Fruit fly (Drosophila melanogaster) whole organism, larva: ENCODE results near the gene CG4914.

Experiments
- noc ChIP-seq: fragments of 200-800 bp; sonication (Bioruptor generic); optimal IDR thresholded peaks from 3 replicates; lab custom pipeline; 2019; ENCODE audit warnings: missing biosample characterization, mild to moderate bottlenecking, missing genetic modification characterization, moderate library complexity

Gene CG4914

DNA sequence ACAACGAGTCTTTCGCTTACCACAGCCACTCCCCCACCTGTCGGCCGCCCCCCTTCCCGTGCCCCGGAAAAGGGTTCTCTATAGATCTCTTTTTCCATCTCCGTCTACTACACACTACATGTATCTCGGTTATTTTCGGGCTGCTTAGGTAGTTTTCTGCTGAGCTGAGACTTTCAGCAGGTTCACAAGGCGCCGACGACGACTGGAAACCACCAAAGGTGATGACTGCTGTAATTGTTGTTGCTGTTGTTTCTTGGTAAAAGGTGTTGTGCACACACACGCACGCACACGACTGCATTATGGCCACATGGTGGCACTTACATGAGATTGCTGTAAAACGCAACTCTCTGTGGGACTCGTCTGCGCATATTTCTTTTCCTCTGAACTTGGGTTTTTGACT lies 34.3 kb downstream of the CG4914 start:
- no peak for TF ChIP-seq noc (tag; lab: Kevin White, UChicago)

DNA sequence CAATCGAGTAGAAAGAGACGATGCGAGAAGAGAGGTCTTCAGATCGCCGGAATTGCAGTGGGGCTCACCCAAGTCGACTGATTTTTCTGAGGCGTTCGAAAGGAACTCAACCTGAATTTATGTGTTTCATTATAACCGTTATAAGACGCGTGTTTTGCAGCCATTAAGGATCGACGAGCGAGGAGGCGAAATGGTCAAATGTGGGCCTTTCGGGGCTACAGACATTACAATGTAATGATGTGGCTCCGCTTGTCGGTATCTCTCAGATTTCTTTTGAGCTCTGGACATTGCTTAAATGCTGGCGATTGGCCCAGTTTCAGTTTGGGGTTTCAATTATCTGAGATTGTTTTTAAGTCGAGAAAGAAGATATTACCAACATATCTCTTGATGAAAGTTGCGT lies 35.1 kb downstream of the CG4914 start:
- no peak for TF ChIP-seq noc (tag; lab: Kevin White, UChicago)

DNA sequence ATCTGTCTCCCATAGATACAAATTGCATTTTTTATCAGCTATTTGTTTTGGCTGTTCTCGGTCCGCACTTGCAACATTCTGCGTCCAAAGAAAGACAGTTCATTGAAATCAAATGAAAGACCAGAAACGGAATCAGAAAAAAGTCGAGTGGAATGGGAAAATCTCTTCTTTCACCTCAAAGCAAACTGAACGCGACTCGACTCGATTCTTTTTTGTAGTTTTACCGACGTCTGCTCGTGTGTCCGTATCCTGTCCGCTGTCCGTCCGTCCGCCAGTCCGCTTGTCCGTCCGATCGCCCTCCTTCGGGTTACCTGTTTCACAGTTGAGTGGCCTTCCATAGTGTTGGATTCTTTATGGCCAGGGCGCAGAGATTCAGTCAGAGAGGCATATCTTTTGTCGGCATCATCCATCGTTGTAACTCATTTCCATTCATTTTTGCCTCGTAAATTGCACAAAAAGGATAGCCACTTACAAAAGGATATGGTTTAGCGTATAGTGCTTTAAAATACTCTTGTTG lies 35.9 kb downstream of the CG4914 start:
- TF ChIP-seq noc (tag; lab: Kevin White, UChicago) = no peak

DNA sequence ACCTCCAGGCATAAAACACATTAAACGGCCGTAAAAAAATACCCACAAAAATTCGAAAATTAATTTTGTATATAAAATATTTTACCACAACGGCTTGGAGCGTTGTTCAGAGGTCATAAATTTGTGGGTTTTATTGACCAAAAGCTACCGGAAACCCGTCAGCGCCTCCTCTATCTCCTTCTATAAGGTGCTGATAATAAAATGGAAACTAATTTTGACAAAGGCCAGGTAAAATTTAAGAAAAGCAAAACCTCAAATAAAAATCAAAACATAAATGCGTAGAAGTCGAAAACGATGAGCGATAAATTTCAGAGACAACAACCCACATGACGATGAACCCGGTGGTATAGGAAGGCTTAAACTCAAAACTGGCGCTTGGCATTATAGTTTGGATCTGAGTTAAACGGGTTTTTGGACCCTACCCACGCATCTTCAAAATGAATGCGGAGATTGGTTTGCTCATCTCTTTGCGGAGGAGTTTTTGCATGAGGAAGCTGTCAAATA lies 37.1 kb downstream of the CG4914 start:
- TF ChIP-seq noc (tag; lab: Kevin White, UChicago) = peak; percentile 13

DNA sequence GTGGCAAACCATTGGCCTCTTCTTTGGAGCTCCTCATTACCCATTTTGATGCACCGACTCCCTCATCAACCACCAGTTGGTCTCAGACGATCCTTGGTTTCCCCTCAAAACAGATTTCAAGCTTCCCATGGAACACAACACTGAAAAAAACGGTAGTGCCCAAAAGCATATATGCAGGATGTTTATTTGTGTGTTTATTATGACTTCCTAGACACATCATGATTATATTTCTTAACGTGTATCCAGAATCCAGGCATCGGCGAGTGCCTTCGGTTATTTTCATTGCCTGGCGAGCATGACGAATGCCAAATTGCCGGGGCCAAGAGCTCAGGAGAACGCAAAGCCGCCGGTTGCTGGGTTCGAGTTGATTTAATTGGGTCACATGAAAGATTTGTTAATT lies 38.2 kb downstream of the CG4914 start:
- no peak for TF ChIP-seq noc (tag; lab: Kevin White, UChicago)

DNA sequence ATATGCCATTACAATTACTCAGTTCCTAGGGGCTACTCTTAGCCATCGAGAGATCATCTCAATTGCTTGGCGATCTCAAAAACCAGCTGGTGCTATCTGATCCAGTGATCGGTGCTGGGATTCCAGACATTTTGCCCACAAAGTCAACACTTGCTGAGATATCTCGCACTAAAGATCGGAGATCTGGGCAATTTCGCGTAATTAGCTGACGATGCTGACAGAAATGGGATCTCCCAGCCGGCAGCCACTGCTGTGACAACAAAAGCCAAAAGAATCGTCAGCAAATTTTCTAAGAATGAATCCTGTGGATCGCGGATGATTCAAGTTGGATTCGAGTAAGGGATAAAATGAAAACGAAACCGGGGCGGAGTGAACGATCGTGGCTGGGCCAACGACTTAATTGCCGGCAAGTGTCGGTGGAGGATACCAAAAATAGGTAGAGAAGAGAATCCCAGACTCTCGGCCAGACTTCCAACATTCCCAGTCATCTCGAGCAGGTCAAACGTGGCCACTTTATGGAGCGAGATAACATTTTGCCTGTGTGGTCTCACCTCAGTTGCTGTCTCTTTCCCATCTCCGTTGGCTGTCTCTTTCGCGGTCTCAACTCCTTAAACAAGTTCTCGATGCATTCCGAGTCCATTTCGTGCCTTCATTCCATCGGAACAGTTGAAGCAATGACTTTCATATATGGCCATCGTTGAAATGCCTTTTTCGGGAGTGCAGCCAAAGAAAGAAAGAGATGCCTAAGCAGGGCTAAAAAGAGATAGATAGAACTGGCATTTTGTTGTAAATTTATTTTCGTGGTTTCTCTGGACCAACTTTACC lies 40.0 kb downstream of the CG4914 start:
- no peak for TF ChIP-seq noc (tag; lab: Kevin White, UChicago)

DNA sequence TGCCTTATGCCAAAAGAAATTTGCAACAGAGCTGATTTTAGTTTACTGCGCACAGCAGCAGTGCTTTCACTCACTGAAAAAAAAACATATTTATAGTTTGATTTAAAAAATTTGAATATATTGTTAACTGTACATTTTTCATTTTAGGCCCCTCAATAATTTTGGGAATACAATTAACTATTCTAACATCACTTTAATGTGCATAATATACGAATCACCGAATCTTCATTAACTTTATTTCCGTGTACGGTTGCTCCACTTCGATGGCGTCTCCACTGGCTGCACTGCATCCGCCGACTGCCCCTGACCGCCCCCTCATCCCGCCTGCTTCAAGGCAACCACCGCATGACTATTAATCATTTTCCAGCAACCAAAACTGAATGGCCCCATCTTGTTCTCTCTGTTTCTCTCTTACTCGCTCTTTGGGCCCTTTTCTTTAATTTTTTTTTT lies 41.2 kb downstream of the CG4914 start:
- TF ChIP-seq noc (tag; lab: Kevin White, UChicago) = no peak

DNA sequence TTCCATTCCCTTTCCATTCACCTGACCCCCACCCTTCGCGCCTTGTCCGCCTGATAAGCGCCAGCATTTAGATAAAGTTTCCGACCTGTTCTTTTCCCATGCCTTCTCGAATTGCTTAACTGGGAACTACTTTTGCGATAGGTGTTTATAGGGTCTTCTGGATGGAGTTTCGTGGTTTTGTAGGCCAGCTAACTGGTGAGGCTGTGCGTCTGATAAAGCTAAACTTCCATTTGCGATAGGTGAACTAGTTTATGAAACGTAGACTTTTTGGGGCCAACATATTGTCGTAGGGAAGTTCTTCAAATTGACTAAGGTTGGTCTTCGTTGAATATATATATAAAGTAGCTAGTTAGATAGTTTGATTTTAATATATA lies 42.4 kb downstream of the CG4914 start:
- no peak for TF ChIP-seq noc (tag; lab: Kevin White, UChicago)

DNA sequence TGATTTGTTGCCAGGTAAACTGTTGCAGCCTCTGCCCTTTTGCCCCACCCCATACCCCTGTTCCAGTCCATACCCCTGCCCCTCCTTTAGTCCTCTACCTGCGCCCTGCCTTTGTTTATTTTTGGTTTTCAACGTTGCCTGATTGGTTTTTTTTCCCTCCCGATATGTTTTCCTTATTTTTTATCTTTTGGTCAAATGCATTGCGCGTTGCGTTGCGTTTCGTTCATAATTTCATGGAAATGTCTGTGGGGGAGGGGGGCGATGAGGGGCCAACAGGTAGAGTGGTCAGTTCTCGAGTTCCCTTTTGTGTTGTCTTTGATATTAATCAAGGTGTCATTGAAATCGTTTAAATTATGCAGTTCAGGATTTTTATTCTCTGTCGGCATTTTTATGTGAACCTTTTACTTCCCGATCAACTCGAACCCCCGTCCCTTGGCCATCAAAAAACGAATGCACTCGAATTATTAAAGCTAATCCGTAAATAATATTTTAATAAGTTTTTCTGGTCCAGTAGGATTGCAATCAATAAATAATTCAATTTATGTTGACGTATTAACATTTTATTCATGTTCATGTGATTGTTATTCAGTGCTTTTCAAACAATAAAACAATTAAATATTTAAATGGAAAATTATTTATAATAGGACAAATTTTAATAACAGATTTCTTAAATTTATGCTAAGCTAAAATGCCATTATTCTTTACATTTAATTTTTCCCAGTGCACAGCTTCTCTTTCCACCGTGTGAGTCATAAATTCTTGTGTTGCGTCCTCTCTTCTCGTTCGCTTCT lies 43.0 kb downstream of the CG4914 start:
- no peak for TF ChIP-seq noc (tag; lab: Kevin White, UChicago)

DNA sequence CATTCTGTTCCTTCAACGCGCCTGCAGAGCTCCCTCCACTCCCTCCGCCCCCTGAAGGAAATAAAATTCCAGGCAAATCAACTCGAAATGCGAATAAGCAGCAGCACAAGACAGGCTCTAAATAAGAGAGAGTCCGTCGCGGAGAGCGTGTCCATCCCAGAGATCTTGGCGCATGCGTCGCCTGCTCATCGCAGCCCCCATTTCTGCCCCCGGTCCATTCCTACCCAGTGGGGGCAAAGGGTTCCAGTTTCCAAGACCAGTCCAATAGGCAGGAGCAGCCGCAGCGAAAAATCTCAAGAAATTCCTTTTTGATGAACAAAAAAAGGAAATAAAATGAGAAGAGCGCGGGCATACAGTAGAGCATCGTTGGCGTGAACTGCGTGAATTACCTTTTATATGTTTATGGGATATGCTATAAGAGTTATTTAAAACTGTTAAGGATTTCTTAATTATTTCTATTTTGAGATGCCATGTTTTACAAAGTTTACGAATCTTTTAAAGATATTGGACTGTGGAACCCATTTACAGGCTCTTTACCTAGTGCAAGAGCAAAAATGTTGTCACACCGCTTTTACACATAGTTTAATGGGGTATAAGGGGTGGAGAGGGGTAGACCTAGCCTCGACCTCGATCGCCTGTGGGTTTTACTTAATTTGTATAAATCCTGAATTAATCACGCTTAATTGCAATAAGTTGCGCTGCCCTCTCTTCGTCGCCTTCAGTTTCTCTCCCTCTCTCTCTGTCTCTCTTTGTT lies 43.8 kb downstream of the CG4914 start:
- no peak for TF ChIP-seq noc (tag; lab: Kevin White, UChicago)

DNA sequence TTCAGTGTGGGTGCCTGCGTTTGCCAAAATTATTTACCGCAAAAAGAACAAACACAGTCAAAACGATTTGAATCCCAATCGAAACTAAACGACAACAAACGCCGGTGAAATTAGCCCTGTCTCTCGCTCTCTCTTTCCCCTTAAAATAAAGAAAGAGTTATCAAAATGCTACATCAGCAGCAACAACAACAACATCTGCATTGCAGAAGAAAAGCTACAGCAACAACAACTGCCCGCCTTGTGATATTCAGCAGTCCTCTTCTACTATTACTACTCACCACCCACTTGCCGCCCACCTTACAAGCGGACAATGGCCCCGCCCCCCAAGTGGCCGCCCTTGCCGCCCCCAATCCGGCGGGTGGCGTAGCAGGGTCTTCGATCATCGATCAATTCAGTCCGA lies 45.0 kb downstream of the CG4914 start:
- TF ChIP-seq noc (tag; lab: Kevin White, UChicago) = no peak

DNA sequence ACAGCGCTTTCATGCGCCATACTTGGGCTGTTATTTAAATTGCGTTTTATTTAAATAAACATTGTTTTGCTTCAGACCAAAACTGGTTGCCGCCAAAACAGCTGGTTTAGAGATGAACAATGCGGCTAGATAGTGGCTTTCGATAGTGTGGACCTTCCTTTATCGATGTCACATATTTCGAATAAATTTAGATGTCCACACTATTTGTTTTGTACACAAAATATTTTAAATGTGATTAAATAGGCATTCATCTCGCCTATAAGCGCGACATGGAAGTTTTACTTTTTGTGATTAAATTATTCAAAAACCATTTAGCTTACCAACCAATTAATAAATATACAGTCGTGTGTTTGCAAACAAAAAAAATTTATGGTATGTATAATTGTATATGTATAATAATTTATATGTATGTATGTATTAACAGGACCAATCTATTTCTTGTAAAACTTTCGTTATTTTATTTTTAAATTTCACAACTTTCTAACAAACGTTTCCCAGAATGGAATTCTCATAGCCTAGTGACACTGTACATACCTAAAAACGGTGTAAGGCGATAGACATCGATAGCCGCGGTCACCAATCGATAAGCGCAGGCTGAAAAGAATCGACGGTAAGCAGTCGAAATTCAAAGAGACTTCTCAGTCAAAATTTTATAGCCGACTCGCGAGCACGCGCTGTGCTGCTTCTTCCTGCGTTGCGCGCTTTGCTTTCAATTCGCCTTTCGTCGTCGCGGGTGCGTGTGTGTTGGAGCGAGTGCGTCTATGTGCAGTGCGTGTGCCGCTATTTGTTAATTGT lies 45.8 kb downstream of the CG4914 start, which contains the start of the genes RecQ5 and dlp:
TSS of gene RecQ5 (minus strand) at position 114 of the 795 bp plus-strand sequence.
TSS of gene dlp (plus strand) at position 638 of the 795 bp plus-strand sequence.
- no peak for TF ChIP-seq noc (tag; lab: Kevin White, UChicago)

DNA sequence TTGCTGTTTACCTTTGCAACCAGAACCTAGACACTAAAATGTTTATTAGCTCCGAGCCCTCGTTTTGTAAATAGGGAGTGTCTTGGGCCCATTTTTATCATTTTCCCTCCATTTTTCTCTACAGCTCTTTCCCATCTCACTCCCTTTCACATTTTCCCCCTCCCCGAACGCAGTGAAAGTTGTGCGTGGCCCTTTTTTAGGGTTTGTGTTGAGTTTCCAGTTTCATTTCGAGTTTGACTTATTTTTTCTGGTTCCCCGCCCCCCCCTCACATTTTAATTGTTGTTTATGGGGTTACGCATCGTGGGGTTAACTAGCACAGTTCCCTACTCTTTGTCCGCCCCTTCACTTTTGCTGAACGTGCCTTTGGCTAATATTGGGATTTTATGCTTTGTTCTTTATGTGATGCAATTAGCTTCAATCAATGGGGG lies 52.4 kb downstream of the CG4914 start:
- no peak for TF ChIP-seq noc (tag; lab: Kevin White, UChicago)
